Fruit fly (Drosophila melanogaster) whole organism, wandering third instar larva: Measurements from ENCODE around the gene TrpA1.

Source experiments
- CG32264 ChIP-seq: fragments of 200-800 bp; sonication (Bioruptor generic); optimal IDR thresholded peaks from 2 replicates; lab custom pipeline; 2016; ENCODE audit warnings: missing biosample characterization, missing genetic modification characterization
- CrebA ChIP-seq: fragments of 200-800 bp; sonication (Bioruptor generic); optimal IDR thresholded peaks from 2 replicates; lab custom pipeline; 2016; ENCODE audit warnings: missing biosample characterization, mild to moderate bottlenecking, missing genetic modification characterization, borderline replicate concordance
- Dfd ChIP-seq: fragments of >200 bp; optimal IDR thresholded peaks from 2 replicates; lab custom pipeline; 2017; ENCODE audit warnings: missing biosample characterization, missing genetic modification characterization
- Dif ChIP-seq: fragments of 200-275, 200-300 bp; sonication (Bioruptor generic); optimal IDR thresholded peaks from 2 replicates; lab custom pipeline; 2018; ENCODE audit warnings: missing biosample characterization, missing genetic modification characterization; ENCODE audit not compliant: partially characterized antibody
- GATAd ChIP-seq: sonication (Bioruptor generic); optimal IDR thresholded peaks from 2 replicates; lab custom pipeline; 2016; ENCODE audit warnings: missing biosample characterization, missing genetic modification characterization
- HLH106 ChIP-seq: fragments of 200-800 bp; optimal IDR thresholded peaks from 3 replicates; lab custom pipeline; 2019; ENCODE audit warnings: missing biosample characterization, mild to moderate bottlenecking, missing genetic modification characterization, moderate library complexity
- Hnf4 ChIP-seq: fragments of 200-800 bp; sonication (Bioruptor generic); optimal IDR thresholded peaks from 2 replicates; lab custom pipeline; 2016; ENCODE audit warnings: missing biosample characterization, mild to moderate bottlenecking, missing genetic modification characterization
- Hr83 ChIP-seq: fragments of 200-300 bp; sonication (Bioruptor generic); optimal IDR thresholded peaks from 2 replicates; lab custom pipeline; 2016; ENCODE audit warnings: missing biosample characterization, mild to moderate bottlenecking, missing genetic modification characterization, moderate library complexity; ENCODE audit not compliant: poor library complexity, severe bottlenecking
- Jra ChIP-seq: sonication (Bioruptor generic); optimal IDR thresholded peaks from 2 replicates; lab custom pipeline; 2016; ENCODE audit warnings: missing biosample characterization, missing genetic modification characterization
- Mio ChIP-seq: sonication (Bioruptor generic); optimal IDR thresholded peaks from 2 replicates; lab custom pipeline; 2016; ENCODE audit warnings: missing biosample characterization, missing genetic modification characterization
- Myc ChIP-seq: fragments of >200 bp; optimal IDR thresholded peaks from 2 replicates; lab custom pipeline; 2017
- OdsH ChIP-seq: fragments of 200-800 bp; sonication (Bioruptor generic); optimal IDR thresholded peaks from 2 replicates; lab custom pipeline; 2016; ENCODE audit warnings: missing biosample characterization, mild to moderate bottlenecking, missing genetic modification characterization
- Rel ChIP-seq, 2 experiments: fragments of 200-800 bp; sonication (Bioruptor generic) in 1 of 2; optimal IDR thresholded peaks; 2 replicates in 1 of 2; 3 replicates in 1 of 2; lab custom pipeline; 2016 to 2019; ENCODE audit warnings: mild to moderate bottlenecking in 2 of 2, missing biosample characterization in 2 of 2, missing genetic modification characterization in 2 of 2, moderate library complexity in 1 of 2
- Sp1 ChIP-seq: fragments of 200-800 bp; sonication (Bioruptor generic); optimal IDR thresholded peaks from 3 replicates; lab custom pipeline; 2019; ENCODE audit warnings: missing biosample characterization, mild to moderate bottlenecking, missing genetic modification characterization, moderate library complexity
- Vsx2 ChIP-seq: fragments of 200-300, 225-300 bp; sonication (Bioruptor generic); optimal IDR thresholded peaks from 2 replicates; lab custom pipeline; 2018; ENCODE audit warnings: missing biosample characterization, missing genetic modification characterization; ENCODE audit not compliant: partially characterized antibody
- br ChIP-seq: fragments of 200-800 bp; sonication (Bioruptor generic); optimal IDR thresholded peaks from 2 replicates; lab custom pipeline; 2016; ENCODE audit warnings: missing biosample characterization, missing genetic modification characterization
- brk ChIP-seq: fragments of 200-800 bp; sonication (Bioruptor generic); optimal IDR thresholded peaks from 2 replicates; lab custom pipeline; 2016; ENCODE audit warnings: missing biosample characterization, mild to moderate bottlenecking, missing genetic modification characterization
- dmrt93B ChIP-seq: fragments of 200-800 bp; sonication (Bioruptor generic); optimal IDR thresholded peaks from 2 replicates; lab custom pipeline; 2018; ENCODE audit warnings: missing biosample characterization, mild to moderate bottlenecking, missing genetic modification characterization
- dsf ChIP-seq: sonication (Bioruptor generic); optimal IDR thresholded peaks from 2 replicates; lab custom pipeline; 2016; ENCODE audit warnings: missing biosample characterization, missing genetic modification characterization, borderline replicate concordance
- ey ChIP-seq: fragments of 200-800 bp; sonication (Bioruptor generic); optimal IDR thresholded peaks from 2 replicates; lab custom pipeline; 2016; ENCODE audit warnings: missing biosample characterization, missing genetic modification characterization
- foxo ChIP-seq, 2 experiments: fragments of 200-800 bp; sonication (Bioruptor generic); optimal IDR thresholded peaks; 2 replicates in 1 of 2; 3 replicates in 1 of 2; lab custom pipeline; 2016 to 2017; ENCODE audit warnings: missing biosample characterization in 2 of 2, missing genetic modification characterization in 2 of 2
- fru ChIP-seq: fragments of 200-800 bp; sonication (Bioruptor generic); optimal IDR thresholded peaks from 3 replicates; lab custom pipeline; 2016; ENCODE audit warnings: missing biosample characterization, mild to moderate bottlenecking, missing genetic modification characterization
- h ChIP-seq: fragments of 200-800 bp; sonication (Bioruptor generic); optimal IDR thresholded peaks from 3 replicates; lab custom pipeline; 2016; ENCODE audit warnings: missing biosample characterization, mild to moderate bottlenecking, missing genetic modification characterization
- jim ChIP-seq: fragments of 175-275, 200-325 bp; sonication (Bioruptor generic); optimal IDR thresholded peaks from 2 replicates; lab custom pipeline; 2016; ENCODE audit warnings: missing biosample characterization, mild to moderate bottlenecking, missing genetic modification characterization
- lola ChIP-seq: fragments of >200 bp; optimal IDR thresholded peaks from 2 replicates; lab custom pipeline; 2017; ENCODE audit warnings: missing biosample characterization, missing genetic modification characterization
- pan ChIP-seq: fragments of >200 bp; optimal IDR thresholded peaks from 2 replicates; lab custom pipeline; 2017
- psq ChIP-seq: fragments of 200-800 bp; sonication (Bioruptor generic); optimal IDR thresholded peaks from 3 replicates; lab custom pipeline; 2017; ENCODE audit warnings: missing biosample characterization, mild to moderate bottlenecking, missing genetic modification characterization, moderate library complexity
- rgr ChIP-seq: fragments of 200-800 bp; sonication (Bioruptor generic); optimal IDR thresholded peaks from 3 replicates; lab custom pipeline; 2016; ENCODE audit warnings: missing biosample characterization, mild to moderate bottlenecking, missing genetic modification characterization
- sv ChIP-seq: fragments of 200-800 bp; sonication (Bioruptor generic); optimal IDR thresholded peaks from 3 replicates; lab custom pipeline; 2016; ENCODE audit warnings: missing biosample characterization, missing genetic modification characterization
- usp ChIP-seq: fragments of >200 bp; optimal IDR thresholded peaks from 2 replicates; lab custom pipeline; 2017; ENCODE audit warnings: missing biosample characterization, missing genetic modification characterization
- woc ChIP-seq: sonication (Bioruptor generic); optimal IDR thresholded peaks from 2 replicates; lab custom pipeline; 2016; ENCODE audit warnings: missing biosample characterization, mild to moderate bottlenecking, missing genetic modification characterization

TrpA1 gene

DNA sequence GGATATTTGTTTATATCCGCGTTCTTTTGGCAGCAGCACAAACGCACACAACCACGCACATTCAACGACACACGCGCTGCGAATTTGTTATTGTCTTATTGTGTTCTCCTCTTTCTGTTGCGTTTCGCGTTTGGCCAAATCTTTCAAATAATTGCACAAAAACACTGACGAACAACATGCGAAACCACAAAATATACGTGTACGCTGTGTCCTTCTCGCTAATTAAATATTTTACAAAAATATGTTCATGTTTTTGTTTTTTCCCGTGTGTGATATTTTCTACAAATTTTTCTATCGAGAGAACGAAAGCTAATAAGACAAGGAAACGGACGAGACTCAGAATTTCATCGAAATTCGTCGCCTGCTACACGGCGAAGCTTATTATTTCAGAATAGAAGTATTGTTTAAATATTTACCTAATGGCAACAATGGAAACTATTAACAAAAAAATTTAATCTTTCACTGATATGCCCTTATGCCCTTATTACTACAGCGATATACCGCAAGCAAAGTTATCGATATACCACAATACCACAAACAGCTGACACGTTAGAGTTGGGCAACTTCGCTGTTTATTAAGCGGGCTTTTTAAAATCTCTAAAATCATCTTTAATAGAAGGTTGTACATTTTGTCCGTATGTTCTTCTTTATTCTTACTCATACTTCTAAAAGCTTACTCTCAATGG is 49.1 kb upstream of the TrpA1 start, which contains the start of the genes CG43783 and orb2:
Gene CG43783 (minus strand): TSS at position 311 of the 686 bp plus-strand sequence.
Gene orb2 (minus strand): TSS at position 502 of the 686 bp plus-strand sequence.
- TF ChIP-seq CrebA, result no peak
- TF ChIP-seq dmrt93B (GFP tag; lab: Kevin White, UChicago), result no peak
- TF ChIP-seq sv, result no peak
- no peak for TF ChIP-seq br (GFP tag; lab: Kevin White, UChicago)
- TF ChIP-seq Hr83 (GFP tag; lab: Kevin White, UChicago), result peak; percentile 6
- TF ChIP-seq Vsx2 (GFP tag; lab: Kevin White, UChicago), result peak; percentile 64
- TF ChIP-seq jim, result no peak
- TF ChIP-seq h (GFP tag; lab: Kevin White, UChicago), result no peak
- TF ChIP-seq CG32264 (GFP tag; lab: Kevin White, UChicago), result peak; percentile 10
- TF ChIP-seq brk (GFP tag; lab: Kevin White, UChicago), result no peak
- TF ChIP-seq fru (GFP tag; lab: Kevin White, UChicago), result peak; percentile 89
- peak; percentile 31 for TF ChIP-seq psq (GFP tag; lab: Kevin White, UChicago)
- no peak for TF ChIP-seq Jra (GFP tag; lab: Kevin White, UChicago)
- TF ChIP-seq GATAd (GFP tag; lab: Kevin White, UChicago), result no peak
- TF ChIP-seq foxo (GFP tag; optimal IDR thresholded peaks at IDR 0.05; lab: Kevin White, UChicago), result no peak

DNA sequence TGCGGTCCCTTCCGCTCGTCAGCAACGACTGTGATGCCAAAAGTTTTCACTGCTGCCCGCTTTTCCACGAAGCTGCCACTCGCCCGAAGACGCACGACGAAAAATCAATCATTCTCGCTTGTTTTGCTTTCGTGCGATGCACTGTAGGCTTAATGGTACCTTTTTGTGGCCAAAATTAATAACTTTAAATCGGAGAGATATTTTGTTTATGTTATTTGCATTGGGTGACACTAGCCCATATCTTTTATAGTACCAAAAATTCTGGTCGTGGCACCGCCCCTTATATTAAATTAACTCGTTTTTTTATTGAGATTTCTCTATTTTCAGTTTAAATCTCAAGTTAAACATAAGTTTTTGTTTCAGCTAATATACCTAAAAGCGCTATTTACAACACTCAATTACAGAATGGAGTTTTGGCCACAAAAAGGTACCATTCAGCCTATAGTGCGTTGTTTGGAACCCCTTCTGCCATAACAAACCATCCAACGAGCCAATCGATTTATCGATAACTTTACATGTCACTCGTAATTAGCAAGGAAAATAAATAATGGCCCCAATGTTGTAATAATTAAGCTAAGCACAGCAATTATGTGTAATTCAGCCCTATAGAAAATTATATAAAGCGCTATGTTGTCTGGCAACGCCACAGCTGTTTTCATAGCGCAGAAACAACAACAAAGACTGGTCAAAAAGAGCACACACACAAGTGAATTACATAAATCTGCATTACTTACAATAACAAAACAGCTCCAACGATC is 48.4 kb upstream of the TrpA1 start:
- TF ChIP-seq fru (GFP tag; lab: Kevin White, UChicago) (peak; percentile 43), Mio (GFP tag; lab: Kevin White, UChicago) (no peak), usp (GFP tag; lab: Kevin White, UChicago) (no peak), Hnf4 (peak; percentile 29), Dif (peak; percentile 4), ey (peak; percentile 36), h (GFP tag; lab: Kevin White, UChicago) (peak; percentile 56), foxo (GFP tag; optimal IDR thresholded peaks at IDR 0.05; lab: Kevin White, UChicago) (peak in 1 of 2 experiments; percentile 62), br (GFP tag; lab: Kevin White, UChicago) (peak; percentile 58), sv (peak; percentile 12), OdsH (GFP tag; lab: Kevin White, UChicago) (peak; percentile 15), Vsx2 (GFP tag; lab: Kevin White, UChicago) (peak; percentile 53), rgr (GFP tag; lab: Kevin White, UChicago) (peak; percentile 32), Sp1 (peak; percentile 61), jim (no peak), HLH106 (tag; lab: Kevin White, UChicago) (peak; percentile 66), dsf (GFP tag; lab: Kevin White, UChicago) (no peak), woc (peak; percentile 65)

DNA sequence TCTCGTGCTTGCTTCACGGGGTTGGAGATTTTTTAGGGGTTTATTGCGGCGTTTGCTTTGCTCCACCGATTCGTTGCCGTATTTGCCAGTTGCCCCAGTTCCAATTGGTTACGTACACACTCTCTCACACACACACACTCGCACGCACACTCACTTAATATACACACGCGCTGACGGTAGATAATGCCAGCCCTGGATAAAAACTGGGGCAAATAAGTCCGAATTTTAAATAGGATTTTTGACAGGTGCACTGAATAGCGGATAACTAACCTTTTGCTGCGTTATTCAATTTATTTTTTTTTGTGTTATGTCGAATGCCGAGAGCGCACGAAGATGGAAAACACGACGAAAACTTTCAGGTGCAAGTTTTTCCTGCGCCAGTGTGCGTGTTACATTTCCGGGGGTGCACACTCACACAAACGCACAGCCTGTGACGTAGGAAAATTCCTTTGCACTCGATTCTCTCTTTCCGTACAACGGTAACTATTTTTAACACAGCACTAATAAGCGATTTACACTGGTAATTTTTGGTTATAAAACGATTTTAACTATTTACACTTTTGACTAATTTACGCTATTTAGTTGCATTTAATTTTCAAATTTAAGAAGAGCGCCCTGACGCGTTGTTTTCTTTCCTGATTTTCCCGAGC is 47.7 kb upstream of the TrpA1 start:
- TF ChIP-seq Dif, result no peak
- TF ChIP-seq Sp1, result no peak
- TF ChIP-seq br (GFP tag; lab: Kevin White, UChicago), result no peak
- TF ChIP-seq CrebA, result no peak
- TF ChIP-seq foxo (GFP tag; optimal IDR thresholded peaks at IDR 0.05; lab: Kevin White, UChicago), result no peak
- no peak for TF ChIP-seq Rel (GFP tag; optimal IDR thresholded peaks at IDR 0.05; lab: Kevin White, UChicago)
- TF ChIP-seq Rel (tag; optimal IDR thresholded peaks at IDR 0.05; lab: Kevin White, UChicago), result no peak
- TF ChIP-seq Mio (GFP tag; lab: Kevin White, UChicago), result no peak
- no peak for TF ChIP-seq ey
- no peak for TF ChIP-seq Myc (lab: Kevin White, UChicago)
- TF ChIP-seq pan, result no peak
- no peak for TF ChIP-seq dmrt93B (GFP tag; lab: Kevin White, UChicago)
- TF ChIP-seq dsf (GFP tag; lab: Kevin White, UChicago), result no peak
- TF ChIP-seq Vsx2 (GFP tag; lab: Kevin White, UChicago), result no peak
- TF ChIP-seq lola (GFP tag; lab: Kevin White, UChicago), result no peak
- TF ChIP-seq sv, result no peak
- TF ChIP-seq Dfd, result no peak
- no peak for TF ChIP-seq rgr (GFP tag; lab: Kevin White, UChicago)
